Fruit fly (Drosophila melanogaster) Kc167 (cell line): ENCODE data around the gene CG3505.

Experiments used
- Myc ChIP-seq: fragments of >200 bp; optimal IDR thresholded peaks from 2 replicates; lab custom pipeline; 2017; ENCODE audit warnings: missing external identifiers
- Sin3A ChIP-seq: fragments of >200 bp; optimal IDR thresholded peaks from 2 replicates; lab custom pipeline; 2018; ENCODE audit warnings: missing external identifiers
- h ChIP-seq: fragments of >200 bp; optimal IDR thresholded peaks from 3 replicates; lab custom pipeline; 2018; ENCODE audit warnings: missing external identifiers
- insv ChIP-seq: fragments of >200 bp; optimal IDR thresholded peaks from 3 replicates; lab custom pipeline; 2018; ENCODE audit warnings: missing external identifiers
- psq ChIP-seq: fragments of >200 bp; optimal IDR thresholded peaks from 2 replicates; lab custom pipeline; 2017; ENCODE audit warnings: missing external identifiers
- ttk ChIP-seq: sonication (Bioruptor generic); optimal IDR thresholded peaks from 2 replicates; lab custom pipeline; 2017; ENCODE audit warnings: missing external identifiers

CG3505 gene

DNA sequence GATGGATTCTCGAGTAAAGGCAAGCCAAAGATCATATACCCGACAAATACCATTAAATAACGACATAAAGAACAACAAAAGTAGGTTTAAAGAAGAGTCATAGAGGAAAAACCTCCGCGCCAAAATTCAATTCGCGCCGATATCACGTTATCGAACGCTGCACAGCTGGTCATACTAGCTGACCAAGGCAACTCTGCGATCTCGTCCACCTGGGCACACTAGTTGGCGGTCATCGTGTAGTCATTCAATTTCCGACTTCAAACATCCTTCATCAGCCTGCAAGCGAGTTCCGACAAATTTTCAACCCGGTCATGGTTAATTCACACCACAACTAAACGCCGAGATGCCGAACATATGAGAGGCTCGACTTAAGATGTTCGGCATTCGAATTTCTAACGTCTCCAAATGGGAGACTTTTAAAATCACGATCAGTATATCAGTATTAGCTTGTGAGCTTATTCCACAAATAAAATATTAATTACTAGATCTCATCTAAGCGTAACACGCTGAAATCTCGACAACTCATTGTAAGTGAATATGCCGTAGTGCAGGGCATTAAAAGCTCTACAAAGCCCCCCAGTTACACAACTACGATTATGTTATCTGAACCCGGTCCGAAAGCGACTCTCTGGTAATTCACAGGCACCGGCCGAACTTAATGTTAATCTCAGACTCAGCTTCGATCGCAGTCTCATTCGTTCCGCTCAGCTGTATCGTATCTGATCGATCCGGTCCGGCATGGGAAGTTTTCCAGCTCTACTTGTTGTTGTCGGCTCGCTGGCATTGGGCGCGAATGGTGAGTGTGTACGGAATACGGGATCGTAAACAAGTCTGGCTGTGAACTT, at the start of gene CG3505:
TSS of gene CG3505 (plus strand) at position 688 of the 845 bp plus-strand sequence.
- no peak for TF ChIP-seq Sin3A (lab: Kevin White, UChicago)
- TF ChIP-seq psq (lab: Kevin White, UChicago) = no peak
- TF ChIP-seq insv (lab: Kevin White, UChicago) = no peak
- no peak for TF ChIP-seq ttk (lab: Kevin White, UChicago)
- TF ChIP-seq Myc (lab: Kevin White, UChicago) = no peak
- no peak for TF ChIP-seq h (lab: Kevin White, UChicago)

dm6 chr3R:14608892-14609692, 48.2 kb upstream of the CG3505 start, which contains the start of gene CG14853:
Gene CG14853, plus strand, starts transcription at chr3R:14609642.
- TF ChIP-seq h (lab: Kevin White, UChicago) (no peak), ttk (lab: Kevin White, UChicago) (no peak), insv (lab: Kevin White, UChicago) (no peak), psq (lab: Kevin White, UChicago) (no peak), Sin3A (lab: Kevin White, UChicago) (no peak), Myc (lab: Kevin White, UChicago) (no peak)

- TF ChIP-seq h (lab: Kevin White, UChicago) (no peak), Myc (lab: Kevin White, UChicago) (no peak), ttk (lab: Kevin White, UChicago) (no peak), psq (lab: Kevin White, UChicago) (no peak), insv (lab: Kevin White, UChicago) (no peak)
These were observed 34.7 kb upstream of the CG3505 start for dm6 chr3R:14622571-14622970.

- TF ChIP-seq Sin3A (lab: Kevin White, UChicago) (no peak), h (lab: Kevin White, UChicago) (no peak), Myc (lab: Kevin White, UChicago) (no peak), ttk (lab: Kevin White, UChicago) (no peak), psq (lab: Kevin White, UChicago) (no peak), insv (lab: Kevin White, UChicago) (no peak)
These were observed 33.1 kb upstream of the CG3505 start for dm6 chr3R:14624088-14624619.

DNA sequence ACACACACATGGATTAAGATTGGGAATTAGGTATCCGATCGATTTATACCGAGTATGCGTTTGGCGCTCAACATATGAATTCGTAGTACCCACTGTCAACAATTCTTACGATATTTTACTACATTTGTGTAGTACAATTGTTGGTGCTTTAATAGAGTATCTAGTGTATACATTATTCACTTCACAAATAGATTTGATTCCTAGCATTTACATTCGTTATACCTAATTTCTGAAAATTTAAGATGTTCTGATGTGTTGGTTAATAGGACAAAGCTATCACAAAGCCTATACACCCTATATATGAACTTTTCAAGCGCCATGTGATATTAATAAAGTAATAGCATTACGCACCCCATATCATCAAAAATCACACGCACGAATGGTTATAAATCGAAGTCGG, 32.6 kb upstream of the CG3505 start:
- TF ChIP-seq psq (lab: Kevin White, UChicago) (no peak), Myc (lab: Kevin White, UChicago) (no peak), h (lab: Kevin White, UChicago) (no peak), ttk (lab: Kevin White, UChicago) (no peak), Sin3A (lab: Kevin White, UChicago) (no peak), insv (lab: Kevin White, UChicago) (no peak)

- TF ChIP-seq insv (lab: Kevin White, UChicago) (no peak), ttk (lab: Kevin White, UChicago) (no peak), Sin3A (lab: Kevin White, UChicago) (no peak), h (lab: Kevin White, UChicago) (no peak), psq (lab: Kevin White, UChicago) (no peak), Myc (lab: Kevin White, UChicago) (no peak)
These were observed 31.8 kb upstream of the CG3505 start, which contains the start of the genes put and His4r for dm6 chr3R:14625215-14626156. Gene put, minus strand, starts transcription at chr3R:14625703. Gene His4r, plus strand, starts transcription at chr3R:14625755.

DNA sequence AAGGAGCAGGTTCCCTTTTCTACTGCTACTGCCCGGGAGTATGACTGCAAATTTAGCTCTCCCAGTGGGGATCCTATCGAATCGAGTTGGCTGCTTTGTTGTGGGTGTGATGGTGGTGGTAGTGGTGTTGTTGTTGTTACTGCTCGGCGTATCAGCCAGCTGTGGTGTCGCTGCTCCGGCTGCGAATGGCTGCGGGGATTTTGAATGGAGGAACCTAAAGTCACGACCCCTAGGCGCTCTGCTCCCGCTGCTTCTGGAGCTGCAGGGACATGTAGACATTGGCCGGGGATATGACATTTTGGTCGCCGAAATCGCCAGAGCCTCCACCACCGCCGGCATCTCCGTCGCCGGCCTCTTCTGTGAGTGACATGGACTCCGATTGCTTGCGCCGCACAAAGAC, 30.5 kb upstream of the CG3505 start:
- TF ChIP-seq insv (lab: Kevin White, UChicago) (no peak), ttk (lab: Kevin White, UChicago) (no peak), psq (lab: Kevin White, UChicago) (no peak), Sin3A (lab: Kevin White, UChicago) (no peak), h (lab: Kevin White, UChicago) (no peak)

dm6 chr3R:14630119-14630623, 27.1 kb upstream of the CG3505 start, which contains the start of gene Cad88C:
Gene Cad88C, plus strand, starts transcription at chr3R:14630478.
- TF ChIP-seq h (lab: Kevin White, UChicago) (no peak), ttk (lab: Kevin White, UChicago) (no peak), Myc (lab: Kevin White, UChicago) (no peak)

DNA sequence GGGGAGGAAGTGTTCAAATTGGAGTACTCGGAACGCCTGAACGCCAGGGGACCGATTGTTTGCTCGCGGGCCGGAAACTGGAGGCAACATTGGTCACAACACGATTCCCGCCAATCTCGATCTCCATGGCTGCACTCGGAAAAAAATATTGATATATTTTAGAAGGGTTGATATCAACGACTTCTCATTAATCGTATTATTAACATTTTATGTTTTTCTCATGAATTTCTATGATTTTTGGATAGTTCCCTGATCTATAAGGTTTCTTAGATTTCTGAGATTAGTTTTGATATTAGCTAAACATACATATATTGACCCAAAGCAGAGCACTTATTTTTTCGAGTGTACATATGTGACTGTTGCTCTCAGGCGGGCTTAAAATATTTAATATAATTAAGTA, 25.3 kb upstream of the CG3505 start:
- TF ChIP-seq ttk (lab: Kevin White, UChicago) (no peak), Sin3A (lab: Kevin White, UChicago) (no peak), insv (lab: Kevin White, UChicago) (no peak), Myc (lab: Kevin White, UChicago) (no peak), psq (lab: Kevin White, UChicago) (no peak), h (lab: Kevin White, UChicago) (no peak)

dm6 chr3R:14642463-14642862, 14.8 kb upstream of the CG3505 start, which contains the start of gene CG7886:
Gene CG7886, minus strand, starts transcription at chr3R:14642563.
- TF ChIP-seq insv (lab: Kevin White, UChicago) (no peak), Myc (lab: Kevin White, UChicago) (no peak), psq (lab: Kevin White, UChicago) (no peak), Sin3A (lab: Kevin White, UChicago) (no peak), h (lab: Kevin White, UChicago) (no peak), ttk (lab: Kevin White, UChicago) (no peak)
